Fruit fly (Drosophila melanogaster) whole organism, embryonic: ENCODE results near the gene I-3.

Source experiments
- Aef1 ChIP-seq: fragments of 200-800 bp; sonication (Bioruptor generic); IDR thresholded peaks from 3 replicates; pipeline ENCODE4 v1.3.6; 2022; ENCODE audit warnings: missing biosample characterization, missing genetic modification characterization
- CG10274 ChIP-seq: fragments of 200-800 bp; sonication (Bioruptor generic); optimal IDR thresholded peaks from 3 replicates; lab custom pipeline; 2017; ENCODE audit warnings: missing biosample characterization, mild to moderate bottlenecking, missing genetic modification characterization
- CG12219 ChIP-seq: fragments of 200-800 bp; sonication (Bioruptor generic); optimal IDR thresholded peaks from 3 replicates; lab custom pipeline; 2018; ENCODE audit warnings: missing biosample characterization, mild to moderate bottlenecking, missing genetic modification characterization
- CG12659 ChIP-seq: fragments of 200-800 bp; sonication (Bioruptor generic); optimal IDR thresholded peaks from 3 replicates; lab custom pipeline; 2017; ENCODE audit warnings: mild to moderate bottlenecking, missing biosample characterization, missing genetic modification reagents, missing genetic modification characterization
- CG14014 ChIP-seq: fragments of 200-800 bp; sonication (Bioruptor generic); IDR thresholded peaks from 2 replicates; pipeline ENCODE4 v1.3.6; 2022; ENCODE audit warnings: missing biosample characterization, missing genetic modification characterization
- CG1792 ChIP-seq: fragments of 200-800 bp; sonication (Bioruptor generic); optimal IDR thresholded peaks from 2 replicates; lab custom pipeline; 2016; ENCODE audit warnings: missing biosample characterization, missing genetic modification characterization
- CG1832 ChIP-seq: fragments of 200-800 bp; sonication (Bioruptor generic); optimal IDR thresholded peaks from 2 replicates; lab custom pipeline; 2017; ENCODE audit warnings: missing biosample characterization, mild to moderate bottlenecking, missing genetic modification characterization, inconsistent platforms
- CG31365 ChIP-seq: fragments of 200-800 bp; sonication (Bioruptor generic); optimal IDR thresholded peaks from 2 replicates; lab custom pipeline; 2018; ENCODE audit warnings: missing biosample characterization, mild to moderate bottlenecking, missing genetic modification characterization
- CG34376 ChIP-seq: fragments of 200-800 bp; sonication (Bioruptor generic); optimal IDR thresholded peaks from 2 replicates; lab custom pipeline; 2018; ENCODE audit warnings: missing biosample characterization, mild to moderate bottlenecking, missing genetic modification characterization
- CG6689 ChIP-seq: fragments of 200-800 bp; sonication (Bioruptor generic); IDR thresholded peaks from 2 replicates; pipeline ENCODE4 v1.3.6; 2022; ENCODE audit warnings: missing biosample characterization, missing genetic modification characterization
- CG7987 ChIP-seq: fragments of 200-800 bp; sonication (Bioruptor generic); optimal IDR thresholded peaks from 2 replicates; lab custom pipeline; 2018; ENCODE audit warnings: missing biosample characterization, mild to moderate bottlenecking, missing genetic modification characterization, moderate library complexity
- CG9797 ChIP-seq: fragments of 200-800 bp; sonication (Bioruptor generic); optimal IDR thresholded peaks from 3 replicates; lab custom pipeline; 2018; ENCODE audit warnings: missing biosample characterization, mild to moderate bottlenecking, missing genetic modification characterization
- CG9817 ChIP-seq: fragments of 200-800 bp; sonication (Bioruptor generic); optimal IDR thresholded peaks from 2 replicates; lab custom pipeline; 2018; ENCODE audit warnings: missing biosample characterization, mild to moderate bottlenecking, missing genetic modification characterization, moderate library complexity
- D ChIP-seq, 2 experiments: fragments of 200-800 bp in 1 of 2; fragments of >200 bp in 1 of 2; sonication (Bioruptor generic) in 1 of 2; optimal IDR thresholded peaks; 2 replicates in 1 of 2; 3 replicates in 1 of 2; lab custom pipeline; 2017; ENCODE audit warnings: mild to moderate bottlenecking in 1 of 2, missing biosample characterization in 1 of 2, missing genetic modification characterization in 1 of 2, missing genetic modification reagents in 1 of 2
- Deaf1 ChIP-seq: fragments of 200-800 bp; optimal IDR thresholded peaks from 3 replicates; lab custom pipeline; 2019; ENCODE audit warnings: missing biosample characterization, mild to moderate bottlenecking, missing genetic modification characterization, moderate library complexity
- Doc2 ChIP-seq: fragments of 200-800 bp; sonication (Bioruptor generic); IDR thresholded peaks from 2 replicates; pipeline ENCODE4 v1.3.6; 2022; ENCODE audit warnings: missing biosample characterization, missing genetic modification characterization
- Dref ChIP-seq: fragments of 200-800 bp; sonication (Bioruptor generic); IDR thresholded peaks from 2 replicates; pipeline ENCODE4 v1.3.6; 2022; ENCODE audit warnings: missing biosample characterization, missing genetic modification characterization
- Ets97D ChIP-seq: fragments of 200-800 bp; sonication (Bioruptor generic); optimal IDR thresholded peaks from 3 replicates; lab custom pipeline; 2016; ENCODE audit warnings: missing biosample characterization, missing genetic modification characterization
- Hey ChIP-seq: fragments of 200-800 bp; sonication (Bioruptor generic); optimal IDR thresholded peaks from 3 replicates; lab custom pipeline; 2018; ENCODE audit warnings: missing biosample characterization, mild to moderate bottlenecking, missing genetic modification characterization
- Hmx ChIP-seq: fragments of 200-800 bp; sonication (Bioruptor generic); optimal IDR thresholded peaks from 2 replicates; lab custom pipeline; 2016; ENCODE audit warnings: missing biosample characterization, missing genetic modification characterization
- Hr39 ChIP-seq: fragments of >200 bp; optimal IDR thresholded peaks from 2 replicates; lab custom pipeline; 2017
- Hr51 ChIP-seq, 2 experiments: fragments of 200-800 bp; sonication (Bioruptor generic); optimal IDR thresholded peaks; 2 replicates in 1 of 2; 3 replicates in 1 of 2; lab custom pipeline; 2016 to 2018; ENCODE audit warnings: missing biosample characterization in 2 of 2, missing genetic modification characterization in 2 of 2, mild to moderate bottlenecking in 1 of 2, moderate library complexity in 1 of 2
- Hsf ChIP-seq: fragments of 200-800 bp; sonication (Bioruptor generic); optimal IDR thresholded peaks from 3 replicates; lab custom pipeline; 2016; ENCODE audit warnings: missing biosample characterization, missing genetic modification characterization
- Nf-YA ChIP-seq: fragments of 200-800 bp; sonication (Bioruptor generic); IDR thresholded peaks from 2 replicates; pipeline ENCODE4 v1.3.6; 2022; ENCODE audit warnings: missing biosample characterization, missing genetic modification characterization
- NfI ChIP-seq: fragments of 200-800 bp; sonication (Bioruptor generic); optimal IDR thresholded peaks from 3 replicates; lab custom pipeline; 2018; ENCODE audit warnings: missing biosample characterization, mild to moderate bottlenecking, missing genetic modification characterization, moderate library complexity
- Pdp1 ChIP-seq, 2 experiments: fragments of 200-800 bp; sonication (Bioruptor generic); optimal IDR thresholded peaks; 3 replicates each; lab custom pipeline; 2016; ENCODE audit warnings: missing biosample characterization in 2 of 2, missing genetic modification characterization in 2 of 2, mild to moderate bottlenecking in 1 of 2, moderate library complexity in 1 of 2
- Tbp ChIP-seq: fragments of >200 bp; optimal IDR thresholded peaks from 2 replicates; lab custom pipeline; 2018; ENCODE audit warnings: missing biosample characterization, missing genetic modification characterization
- Usf ChIP-seq: fragments of 200-800 bp; sonication (Bioruptor generic); optimal IDR thresholded peaks from 2 replicates; lab custom pipeline; 2017; ENCODE audit warnings: missing genotype, missing biosample characterization, missing genetic modification characterization
- YL-1 ChIP-seq: fragments of 200-800 bp; sonication (Bioruptor generic); optimal IDR thresholded peaks from 3 replicates; lab custom pipeline; 2017; ENCODE audit warnings: missing biosample characterization, mild to moderate bottlenecking, missing genetic modification characterization
- ara ChIP-seq: fragments of 200-800 bp; sonication (Bioruptor generic); IDR thresholded peaks from 2 replicates; pipeline ENCODE4 v1.3.6; 2022; ENCODE audit warnings: missing biosample characterization, missing genetic modification characterization
- ash1 ChIP-seq: fragments of 200-800 bp; sonication (Bioruptor generic); optimal IDR thresholded peaks from 2 replicates; lab custom pipeline; 2018; ENCODE audit warnings: missing biosample characterization, mild to moderate bottlenecking, missing genetic modification characterization
- bab2 ChIP-seq: fragments of 200-800 bp; sonication (Bioruptor generic); optimal IDR thresholded peaks from 2 replicates; lab custom pipeline; 2016; ENCODE audit warnings: missing biosample characterization, missing genetic modification characterization
- br ChIP-seq: fragments of >200 bp; optimal IDR thresholded peaks from 2 replicates; lab custom pipeline; 2017
- cas ChIP-seq: fragments of 200-800 bp; sonication (Bioruptor generic); IDR thresholded peaks from 2 replicates; pipeline ENCODE4 v1.3.6; 2022; ENCODE audit warnings: missing biosample characterization, missing genetic modification characterization
- cato ChIP-seq: fragments of 200-800 bp; sonication (Bioruptor generic); optimal IDR thresholded peaks from 2 replicates; lab custom pipeline; 2016; ENCODE audit warnings: missing biosample characterization, missing genetic modification characterization, borderline replicate concordance
- dati ChIP-seq: fragments of 200-800 bp; sonication (Bioruptor generic); IDR thresholded peaks from 2 replicates; pipeline ENCODE4 v1.3.6; 2022; ENCODE audit warnings: missing biosample characterization, missing genetic modification characterization
- ham ChIP-seq: fragments of 200-800 bp; sonication (Bioruptor generic); IDR thresholded peaks from 2 replicates; pipeline ENCODE4 v1.3.6; 2022; ENCODE audit warnings: missing biosample characterization, missing genetic modification characterization
- inv ChIP-seq: fragments of 200-800 bp; sonication (Bioruptor generic); IDR thresholded peaks from 2 replicates; pipeline ENCODE4 v1.3.6; 2022; ENCODE audit warnings: missing biosample characterization, missing genetic modification characterization; ENCODE audit not compliant: partially characterized antibody
- klu ChIP-seq: fragments of 200-800 bp; sonication (Bioruptor generic); IDR thresholded peaks from 2 replicates; pipeline ENCODE4 v1.3.6; 2022; ENCODE audit warnings: missing biosample characterization, missing genetic modification characterization
- knrl ChIP-seq: fragments of 200-800 bp; sonication (Bioruptor generic); IDR thresholded peaks from 3 replicates; pipeline ENCODE4 v1.3.6; 2022; ENCODE audit warnings: missing biosample characterization, missing genetic modification characterization; ENCODE audit not compliant: partially characterized antibody
- nmo ChIP-seq: fragments of 200-800 bp; sonication (Bioruptor generic); optimal IDR thresholded peaks from 2 replicates; lab custom pipeline; 2018; ENCODE audit warnings: missing biosample characterization, mild to moderate bottlenecking, missing genetic modification characterization, moderate library complexity
- prd ChIP-seq, 3 experiments: fragments of >200 bp in 2 of 3; fragments of 200-800 bp in 1 of 3; sonication (Bioruptor generic) in 1 of 3; optimal IDR thresholded peaks in 2 of 3; IDR thresholded peaks in 1 of 3; 2 replicates in 2 of 3; 3 replicates in 1 of 3; pipeline versions ENCODE4 v1.3.6 to Lab custom; 2017 to 2022; ENCODE audit warnings: missing biosample characterization in 1 of 3, missing genetic modification characterization in 1 of 3
- psq ChIP-seq: fragments of 200-800 bp; sonication (Bioruptor generic); optimal IDR thresholded peaks from 2 replicates; lab custom pipeline; 2017; ENCODE audit warnings: missing biosample characterization, missing genetic modification characterization
- pzg ChIP-seq: fragments of 200-800 bp; sonication (Bioruptor generic); optimal IDR thresholded peaks from 3 replicates; lab custom pipeline; 2018; ENCODE audit warnings: missing biosample characterization, mild to moderate bottlenecking, missing genetic modification characterization, moderate library complexity
- salm ChIP-seq: fragments of 200-800 bp; sonication (Bioruptor generic); optimal IDR thresholded peaks from 2 replicates; lab custom pipeline; 2018; ENCODE audit warnings: missing biosample characterization, mild to moderate bottlenecking, missing genetic modification characterization
- shn ChIP-seq: fragments of 200-800 bp; sonication (Bioruptor generic); optimal IDR thresholded peaks from 3 replicates; lab custom pipeline; 2016; ENCODE audit warnings: missing biosample characterization, missing genetic modification characterization
- sr ChIP-seq: fragments of 200-800 bp; sonication (Bioruptor generic); IDR thresholded peaks from 3 replicates; pipeline ENCODE4 v1.3.6; 2022; ENCODE audit warnings: missing biosample characterization, missing genetic modification characterization
- tup ChIP-seq: fragments of 200-800 bp; sonication (Bioruptor generic); optimal IDR thresholded peaks from 2 replicates; lab custom pipeline; 2016; ENCODE audit warnings: missing biosample characterization, mild to moderate bottlenecking, missing genetic modification characterization, moderate library complexity
- vvl ChIP-seq: fragments of 200-800 bp; sonication (Bioruptor generic); IDR thresholded peaks from 2 replicates; pipeline ENCODE4 v1.3.6; 2022; ENCODE audit warnings: missing biosample characterization, missing genetic modification characterization

I-3 gene

DNA sequence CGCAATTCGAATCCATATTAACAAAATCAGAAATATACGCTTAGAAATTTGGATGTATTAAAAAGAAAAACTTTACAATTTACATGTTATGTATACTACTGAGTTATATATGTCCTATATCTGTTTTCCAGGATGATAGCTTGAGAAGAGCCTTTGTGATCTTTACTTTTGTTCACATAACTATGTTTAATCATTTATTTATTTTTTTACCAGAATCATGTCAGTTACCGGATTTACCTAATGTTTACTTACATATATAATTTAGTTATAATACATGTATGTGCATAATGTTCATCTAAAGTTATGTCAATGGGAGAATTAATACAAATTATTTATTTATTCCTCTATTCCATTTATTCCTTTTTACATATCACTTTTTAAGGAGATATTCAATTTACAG is at the start of gene I-3:
I-3 (minus strand) TSS at position 101 of the 400 bp plus-strand sequence.
- TF ChIP-seq tup: no peak
- TF ChIP-seq Hey (tag; lab: Kevin White, UChicago): no peak
- TF ChIP-seq CG6689 (GFP tag; lab: Robert Waterston, UW): no peak
- no peak for TF ChIP-seq prd (optimal IDR thresholded peaks at IDR 0.05; lab: Kevin White, UChicago)
- TF ChIP-seq prd (GFP tag; IDR thresholded peaks at IDR 0.05; lab: Robert Waterston, UW): no peak
- TF ChIP-seq nmo (GFP tag; lab: Kevin White, UChicago): no peak
- TF ChIP-seq pzg (GFP tag; lab: Kevin White, UChicago): no peak
- TF ChIP-seq ash1: no peak
- no peak for TF ChIP-seq CG9797 (GFP tag; lab: Kevin White, UChicago)
- TF ChIP-seq knrl (GFP tag; lab: Robert Waterston, UW): no peak

DNA sequence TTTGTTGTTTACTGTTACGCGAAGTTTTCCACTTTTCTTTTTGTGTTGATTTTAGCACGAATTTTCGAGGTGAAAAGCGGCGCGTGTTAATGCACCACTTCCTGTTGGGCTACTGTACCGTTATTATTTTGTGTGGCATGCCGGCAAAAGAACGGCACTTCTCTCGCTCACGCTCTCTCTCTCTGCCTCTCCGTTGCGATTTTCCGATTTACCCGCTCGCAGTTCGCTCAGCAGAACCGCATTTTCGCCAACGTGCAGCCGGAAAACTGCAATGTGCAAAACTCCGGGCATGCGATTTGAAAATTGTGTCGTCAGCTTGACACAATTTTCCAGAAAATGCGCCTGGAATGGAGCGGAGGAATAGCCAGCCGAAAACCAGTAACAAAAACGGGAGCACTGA is 44.5 kb upstream of the I-3 start, which contains the start of gene shakB:
shakB (minus strand) TSS at position 101 of the 400 bp plus-strand sequence.
- TF ChIP-seq CG1792 (GFP tag; lab: Kevin White, UChicago) (no peak), CG12219 (GFP tag; lab: Kevin White, UChicago) (no peak), Usf (GFP tag; lab: Kevin White, UChicago) (no peak), CG14014 (GFP tag; lab: Robert Waterston, UW) (no peak), Ets97D (no peak), Tbp (no peak), Hsf (GFP tag; lab: Kevin White, UChicago) (no peak), ham (GFP tag; lab: Robert Waterston, UW) (no peak), Aef1 (GFP tag; lab: Robert Waterston, UW) (no peak), CG34376 (GFP tag; lab: Kevin White, UChicago) (no peak), klu (GFP tag; lab: Robert Waterston, UW) (no peak), br (lab: Kevin White, UChicago) (no peak), vvl (GFP tag; lab: Robert Waterston, UW) (no peak), Hey (tag; lab: Kevin White, UChicago) (no peak), Hr39 (no peak), bab2 (GFP tag; lab: Kevin White, UChicago) (no peak), CG12659 (no peak)

DNA sequence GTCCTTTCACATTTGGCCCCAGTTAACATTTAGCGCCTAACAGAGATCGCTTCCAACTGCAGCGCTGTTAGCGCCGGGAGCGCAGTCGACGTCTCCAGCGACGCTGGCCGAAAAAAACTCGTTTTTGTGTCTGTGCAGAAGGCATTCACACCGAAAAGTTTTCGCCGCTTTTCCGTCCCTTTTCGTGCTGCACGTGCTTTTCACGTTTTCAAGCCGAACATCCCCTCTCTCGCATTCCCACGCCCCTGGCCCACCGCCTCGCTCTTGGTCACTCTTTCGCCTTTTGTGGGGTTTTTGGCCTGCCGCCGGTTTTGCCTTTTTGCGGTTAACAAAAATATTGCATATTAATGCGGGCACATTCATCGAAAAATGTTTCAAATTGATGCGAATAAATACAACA is 43.4 kb upstream of the I-3 start:
- TF ChIP-seq inv (GFP tag; lab: Robert Waterston, UW) (no peak), YL-1 (GFP tag; lab: Kevin White, UChicago) (no peak), shn (GFP tag; lab: Kevin White, UChicago) (no peak), salm (no peak), psq (no peak), Pdp1 (GFP tag; optimal IDR thresholded peaks at IDR 0.05; lab: Kevin White, UChicago) (no peak), ara (GFP tag; lab: Robert Waterston, UW) (0 out of 2 replicates have a peak, but pooled peaks have one; percentile 8), dati (GFP tag; lab: Robert Waterston, UW) (no peak), cato (GFP tag; lab: Kevin White, UChicago) (no peak), Hr51 (GFP tag; optimal IDR thresholded peaks at IDR 0.05; lab: Kevin White, UChicago) (no peak), Dref (no peak), Doc2 (GFP tag; lab: Robert Waterston, UW) (no peak), CG10274 (GFP tag; lab: Kevin White, UChicago) (no peak), Deaf1 (tag; lab: Kevin White, UChicago) (peak; percentile 66), Aef1 (GFP tag; lab: Robert Waterston, UW) (no peak), sr (GFP tag; lab: Robert Waterston, UW) (no peak), CG31365 (tag; lab: Kevin White, UChicago) (no peak), D (optimal IDR thresholded peaks at IDR 0.05; lab: Kevin White, UChicago) (no peak), D (GFP tag; optimal IDR thresholded peaks at IDR 0.05; lab: Kevin White, UChicago) (no peak), cas (GFP tag; lab: Robert Waterston, UW) (no peak), NfI (GFP tag; lab: Kevin White, UChicago) (no peak), CG7987 (GFP tag; lab: Kevin White, UChicago) (no peak), Nf-YA (GFP tag; lab: Robert Waterston, UW) (no peak), CG9817 (tag; lab: Kevin White, UChicago) (no peak), Hmx (GFP tag; lab: Kevin White, UChicago) (no peak), CG1832 (GFP tag; lab: Kevin White, UChicago) (no peak)
